Worm (Caenorhabditis elegans) whole organism, L3 larva: ENCODE data around the gene rei-2.

ENCODE experiments used
- elt-1 ChIP-seq: fragments of 150-350 bp; optimal IDR thresholded peaks from 2 replicates; lab custom pipeline; 2014; ENCODE audit warnings: missing biosample characterization, missing genetic modification characterization
- fkh-10 ChIP-seq: sonication (generic microtip); optimal IDR thresholded peaks from 2 replicates; lab custom pipeline; 2017; ENCODE audit warnings: missing biosample characterization, missing genetic modification reagents, missing genetic modification characterization
- fos-1 ChIP-seq: fragments of 150-350 bp; optimal IDR thresholded peaks from 2 replicates; lab custom pipeline; 2014; ENCODE audit warnings: missing biosample characterization, missing genetic modification characterization
- jun-1 ChIP-seq: fragments of 150-350 bp; optimal IDR thresholded peaks from 2 replicates; lab custom pipeline; 2014; ENCODE audit warnings: missing biosample characterization, missing genetic modification reagents, missing genetic modification characterization
- nhr-237 ChIP-seq: fragments of 150-350 bp; optimal IDR thresholded peaks from 2 replicates; lab custom pipeline; 2014; ENCODE audit warnings: missing biosample characterization, missing genetic modification characterization
- nhr-25 ChIP-seq: sonication (generic microtip); optimal IDR thresholded peaks from 2 replicates; lab custom pipeline; 2017; ENCODE audit warnings: missing biosample characterization, missing genetic modification characterization
- nhr-28 ChIP-seq: fragments of 150-350 bp; optimal IDR thresholded peaks from 2 replicates; lab custom pipeline; 2014; ENCODE audit warnings: missing biosample characterization, missing genetic modification characterization
- nhr-77 ChIP-seq: fragments of 150-350 bp; optimal IDR thresholded peaks from 2 replicates; lab custom pipeline; 2014; ENCODE audit warnings: missing biosample characterization, missing genetic modification characterization
- pha-4 ChIP-seq: fragments of 150-350 bp; optimal IDR thresholded peaks from 2 replicates; lab custom pipeline; 2014; ENCODE audit warnings: missing biosample characterization, missing genetic modification reagents, missing genetic modification characterization
- snpc-4 ChIP-seq: fragments of 150-350 bp; optimal IDR thresholded peaks from 2 replicates; lab custom pipeline; 2014; ENCODE audit warnings: missing biosample characterization, missing genetic modification characterization
- unc-39 ChIP-seq: sonication (generic microtip); optimal IDR thresholded peaks from 4 replicates; lab custom pipeline; 2017; ENCODE audit warnings: missing biosample characterization, missing genetic modification characterization
- unc-62 ChIP-seq: fragments of 150-350 bp; sonication (generic microtip); optimal IDR thresholded peaks from 4 replicates; lab custom pipeline; 2014; ENCODE audit warnings: missing biosample characterization, missing genetic modification reagents, missing genetic modification characterization
- ztf-11 ChIP-seq: fragments of 150-350 bp; optimal IDR thresholded peaks from 2 replicates; lab custom pipeline; 2014; ENCODE audit warnings: missing biosample characterization, missing genetic modification characterization
- ztf-4 ChIP-seq: fragments of 150-350 bp; optimal IDR thresholded peaks from 2 replicates; lab custom pipeline; 2014; ENCODE audit warnings: missing biosample characterization, missing genetic modification characterization

DNA sequence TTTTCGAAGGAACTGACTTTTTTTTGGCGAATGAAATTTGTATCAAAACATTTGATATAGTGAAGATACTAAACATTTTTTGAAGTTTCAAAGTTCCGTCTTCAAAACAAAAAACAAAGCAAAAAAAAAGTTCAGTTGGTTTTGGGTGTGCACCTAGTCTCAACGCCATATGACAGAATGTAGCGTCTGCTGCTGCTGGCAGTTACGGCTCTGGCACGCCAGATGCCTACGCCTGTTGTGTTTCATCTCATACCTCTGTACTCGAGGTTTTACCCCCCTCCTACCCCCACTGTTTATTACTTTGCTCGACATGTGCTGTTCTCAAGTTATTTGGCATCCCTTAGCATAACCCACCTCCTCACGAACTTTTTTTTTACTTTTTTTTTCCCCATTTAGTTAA is 22.8 kb upstream of the rei-2 start:
- TF ChIP-seq ztf-4 (tag; lab: Kevin White, UChicago) (no peak), nhr-28 (tag; lab: Kevin White, UChicago) (no peak), fkh-10 (GFP tag; lab: Kevin White, UChicago) (no peak), nhr-237 (tag; lab: Kevin White, UChicago) (no peak), nhr-77 (tag; lab: Kevin White, UChicago) (no peak), jun-1 (no peak), unc-39 (tag; lab: Kevin White, UChicago) (no peak), snpc-4 (tag; lab: Kevin White, UChicago) (no peak), fos-1 (no peak), elt-1 (no peak), ztf-11 (tag; lab: Kevin White, UChicago) (no peak), pha-4 (tag; lab: Kevin White, UChicago) (no peak), nhr-25 (tag; lab: Kevin White, UChicago) (no peak), unc-62 (GFP tag; lab: Kevin White, UChicago) (no peak)
